Worm (Caenorhabditis elegans) whole organism, L3 larva: Measurements from ENCODE around the gene dmsr-1.

Source experiments
- R02D3.7 ChIP-seq: fragments of 150-350 bp; optimal IDR thresholded peaks from 2 replicates; lab custom pipeline; 2014; ENCODE audit warnings: missing biosample characterization, missing genetic modification characterization
- ZK546.5 ChIP-seq: sonication (generic microtip); optimal IDR thresholded peaks from 2 replicates; lab custom pipeline; 2017; ENCODE audit warnings: missing biosample characterization, missing genetic modification characterization
- aly-2 ChIP-seq: fragments of 150-350 bp; optimal IDR thresholded peaks from 2 replicates; lab custom pipeline; 2014; ENCODE audit warnings: missing biosample characterization, missing genetic modification characterization
- ama-1 ChIP-seq: fragments of 150-350 bp; optimal IDR thresholded peaks from 2 replicates; lab custom pipeline; 2018
- ceh-16 ChIP-seq: sonication (generic microtip); optimal IDR thresholded peaks from 2 replicates; lab custom pipeline; 2017; ENCODE audit warnings: missing biosample characterization, missing genetic modification characterization
- ceh-28 ChIP-seq: fragments of 150-350 bp; optimal IDR thresholded peaks from 2 replicates; lab custom pipeline; 2014; ENCODE audit warnings: missing biosample characterization, missing genetic modification reagents, missing genetic modification characterization
- ceh-82 ChIP-seq: fragments of 150-350 bp; optimal IDR thresholded peaks from 2 replicates; lab custom pipeline; 2014; ENCODE audit warnings: missing biosample characterization, missing genetic modification characterization
- ceh-9 ChIP-seq: sonication (generic microtip); optimal IDR thresholded peaks from 2 replicates; lab custom pipeline; 2018; ENCODE audit warnings: missing biosample characterization, missing genetic modification characterization
- egl-27 ChIP-seq: sonication (generic microtip); optimal IDR thresholded peaks from 4 replicates; lab custom pipeline; 2017; ENCODE audit warnings: missing biosample characterization, missing genetic modification reagents, missing genetic modification characterization
- elt-2 ChIP-seq: sonication (generic microtip); optimal IDR thresholded peaks from 2 replicates; lab custom pipeline; 2016; ENCODE audit warnings: missing genetic modification reagents, mild to moderate bottlenecking, missing genetic modification characterization, missing compliant biosample characterization
- elt-3 ChIP-seq, 3 experiments: fragments of 150-350 bp in 1 of 3; sonication (generic microtip) in 2 of 3; optimal IDR thresholded peaks; 2 replicates in 2 of 3; 4 replicates in 1 of 3; lab custom pipeline; 2014 to 2017; ENCODE audit warnings: missing biosample characterization in 3 of 3, missing genetic modification characterization in 3 of 3
- eor-1 ChIP-seq, 2 experiments: fragments of 150-350 bp; optimal IDR thresholded peaks; 2 replicates each; lab custom pipeline; 2014 to 2018; ENCODE audit warnings: missing biosample characterization in 2 of 2, missing genetic modification characterization in 2 of 2
- fkh-10 ChIP-seq: sonication (generic microtip); optimal IDR thresholded peaks from 2 replicates; lab custom pipeline; 2017; ENCODE audit warnings: missing biosample characterization, missing genetic modification reagents, missing genetic modification characterization
- fkh-2 ChIP-seq: fragments of 150-350 bp; optimal IDR thresholded peaks from 2 replicates; lab custom pipeline; 2014; ENCODE audit warnings: missing biosample characterization, missing genetic modification reagents, missing genetic modification characterization
- lin-15B ChIP-seq: fragments of 150-350 bp; optimal IDR thresholded peaks from 2 replicates; lab custom pipeline; 2014; ENCODE audit warnings: missing biosample characterization, missing genetic modification characterization
- lin-39 ChIP-seq: fragments of 150-350 bp; optimal IDR thresholded peaks from 2 replicates; lab custom pipeline; 2018; ENCODE audit warnings: missing biosample characterization, missing genetic modification reagents, missing genetic modification characterization
- mdl-1 ChIP-seq: fragments of 150-350 bp; optimal IDR thresholded peaks from 2 replicates; lab custom pipeline; 2014; ENCODE audit warnings: missing biosample characterization, missing genetic modification characterization
- nfya-1 ChIP-seq: sonication (generic microtip); optimal IDR thresholded peaks from 2 replicates; lab custom pipeline; 2017; ENCODE audit warnings: missing genetic modification characterization, mild to moderate bottlenecking, missing compliant biosample characterization, antibody characterized with exemption, moderate library complexity; ENCODE audit not compliant: insufficient read depth
- nhr-11 ChIP-seq: fragments of 150-350 bp; optimal IDR thresholded peaks from 2 replicates; lab custom pipeline; 2014; ENCODE audit warnings: missing biosample characterization, missing genetic modification characterization
- nhr-23 ChIP-seq: fragments of 150-350 bp; optimal IDR thresholded peaks from 2 replicates; lab custom pipeline; 2014; ENCODE audit warnings: missing biosample characterization, missing genetic modification reagents, missing genetic modification characterization
- nhr-237 ChIP-seq: fragments of 150-350 bp; optimal IDR thresholded peaks from 2 replicates; lab custom pipeline; 2014; ENCODE audit warnings: missing biosample characterization, missing genetic modification characterization
- nhr-25 ChIP-seq: sonication (generic microtip); optimal IDR thresholded peaks from 2 replicates; lab custom pipeline; 2017; ENCODE audit warnings: missing biosample characterization, missing genetic modification characterization
- nhr-28 ChIP-seq: fragments of 150-350 bp; optimal IDR thresholded peaks from 2 replicates; lab custom pipeline; 2014; ENCODE audit warnings: missing biosample characterization, missing genetic modification characterization
- nhr-43 ChIP-seq: sonication (generic microtip); optimal IDR thresholded peaks from 2 replicates; lab custom pipeline; 2016; ENCODE audit warnings: mild to moderate bottlenecking, missing genetic modification characterization, missing compliant biosample characterization; ENCODE audit not compliant: poor library complexity, severe bottlenecking
- nhr-67 ChIP-seq: fragments of 150-350 bp; optimal IDR thresholded peaks from 2 replicates; lab custom pipeline; 2014; ENCODE audit warnings: missing biosample characterization, missing genetic modification characterization
- nhr-76 ChIP-seq: fragments of 150-350 bp; sonication (generic microtip); optimal IDR thresholded peaks from 5 replicates; lab custom pipeline; 2014; ENCODE audit warnings: missing biosample characterization, missing genetic modification characterization
- pha-4 ChIP-seq: fragments of 150-350 bp; optimal IDR thresholded peaks from 2 replicates; lab custom pipeline; 2014; ENCODE audit warnings: missing biosample characterization, missing genetic modification reagents, missing genetic modification characterization
- pqm-1 ChIP-seq: fragments of 150-350 bp; optimal IDR thresholded peaks from 2 replicates; lab custom pipeline; 2017; ENCODE audit warnings: missing biosample characterization, missing genetic modification characterization, inconsistent platforms
- sea-2 ChIP-seq: fragments of 150-350 bp; sonication (generic microtip); optimal IDR thresholded peaks from 4 replicates; lab custom pipeline; 2014; ENCODE audit warnings: missing biosample characterization, missing genetic modification reagents, missing genetic modification characterization
- snpc-4 ChIP-seq: fragments of 150-350 bp; optimal IDR thresholded peaks from 2 replicates; lab custom pipeline; 2014; ENCODE audit warnings: missing biosample characterization, missing genetic modification characterization
- tbx-2 ChIP-seq: sonication (generic microtip); optimal IDR thresholded peaks from 2 replicates; lab custom pipeline; 2016; ENCODE audit warnings: mild to moderate bottlenecking, missing genetic modification characterization, missing compliant biosample characterization
- unc-39 ChIP-seq: sonication (generic microtip); optimal IDR thresholded peaks from 4 replicates; lab custom pipeline; 2017; ENCODE audit warnings: missing biosample characterization, missing genetic modification characterization
- unc-62 ChIP-seq: fragments of 150-350 bp; sonication (generic microtip); optimal IDR thresholded peaks from 4 replicates; lab custom pipeline; 2014; ENCODE audit warnings: missing biosample characterization, missing genetic modification reagents, missing genetic modification characterization
- zag-1 ChIP-seq: fragments of 150-350 bp; optimal IDR thresholded peaks from 2 replicates; lab custom pipeline; 2014; ENCODE audit warnings: missing biosample characterization, missing genetic modification characterization
- ztf-11 ChIP-seq: fragments of 150-350 bp; optimal IDR thresholded peaks from 2 replicates; lab custom pipeline; 2014; ENCODE audit warnings: missing biosample characterization, missing genetic modification characterization

The dmsr-1 gene

ce11 chrV:11402610-11403009, 36.0 kb upstream of the dmsr-1 start, which contains the start of gene nas-19:
TSS of gene nas-19 (minus strand) at chrV:11402710.
- TF ChIP-seq nhr-237 (no peak), nhr-67 (tag; lab: Kevin White, UChicago) (no peak), fkh-10 (no peak), nhr-28 (tag; lab: Kevin White, UChicago) (no peak), ceh-9 (tag; lab: Kevin White, UChicago) (no peak), ceh-82 (tag; lab: Kevin White, UChicago) (no peak), elt-2 (no peak), mdl-1 (tag; lab: Kevin White, UChicago) (no peak), sea-2 (GFP tag; lab: Kevin White, UChicago) (no peak), snpc-4 (tag; lab: Kevin White, UChicago) (no peak), ceh-16 (tag; lab: Kevin White, UChicago) (no peak)

DNA sequence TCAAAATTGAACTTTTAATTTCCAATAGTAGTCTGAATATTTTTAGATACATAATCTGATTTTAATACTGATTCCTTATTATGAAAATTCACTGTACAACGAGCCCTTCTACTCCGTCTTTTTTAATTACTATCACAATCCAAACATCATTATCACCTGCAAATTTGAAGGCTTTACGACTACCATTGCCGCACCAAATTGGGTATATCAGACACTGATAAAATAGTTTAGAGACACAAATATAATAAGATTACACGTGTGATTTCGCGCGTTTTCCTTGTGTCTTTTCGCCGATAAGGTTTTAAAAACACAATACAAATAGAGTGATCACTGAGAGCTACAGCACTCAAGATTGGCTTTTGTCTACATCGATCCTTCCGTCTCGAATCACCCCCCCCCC, 35.5 kb upstream of the dmsr-1 start:
- TF ChIP-seq pqm-1 (peak; percentile 76), sea-2 (GFP tag; lab: Kevin White, UChicago) (no peak), snpc-4 (tag; lab: Kevin White, UChicago) (no peak), nhr-43 (no peak), lin-15B (tag; lab: Kevin White, UChicago) (no peak), ceh-9 (tag; lab: Kevin White, UChicago) (no peak), nfya-1 (tag; lab: Kevin White, UChicago) (no peak), elt-2 (peak; percentile 81), zag-1 (tag; lab: Kevin White, UChicago) (no peak), nhr-28 (tag; lab: Kevin White, UChicago) (no peak)

- TF ChIP-seq fkh-2 (tag; lab: Kevin White, UChicago) (no peak), ceh-16 (tag; lab: Kevin White, UChicago) (no peak), pqm-1 (peak; percentile 64), nhr-25 (tag; lab: Kevin White, UChicago) (no peak), egl-27 (tag; lab: Kevin White, UChicago) (no peak), tbx-2 (tag; lab: Kevin White, UChicago) (no peak), R02D3.7 (tag; lab: Kevin White, UChicago) (no peak), nhr-67 (tag; lab: Kevin White, UChicago) (no peak), nhr-11 (no peak), elt-2 (peak; percentile 90), unc-39 (tag; lab: Kevin White, UChicago) (no peak), zag-1 (tag; lab: Kevin White, UChicago) (no peak), nhr-76 (tag; lab: Kevin White, UChicago) (no peak), lin-15B (tag; lab: Kevin White, UChicago) (no peak)
- TF ChIP-seq, all 47 proteins: peak for 2
These were observed 34.9 kb upstream of the dmsr-1 start for ce11 chrV:11403702-11404101.

ce11 chrV:11407251-11407650, 31.3 kb upstream of the dmsr-1 start, which contains the start of gene K03B8.6:
TSS of gene K03B8.6 (plus strand) at chrV:11407584.
- TF ChIP-seq fkh-2 (tag; lab: Kevin White, UChicago): no peak
- no peak for TF ChIP-seq ama-1 (lab: Kevin White, UChicago)
- TF ChIP-seq nhr-23 (tag; lab: Kevin White, UChicago): no peak
- no peak for TF ChIP-seq ceh-82 (tag; lab: Kevin White, UChicago)
- no peak for TF ChIP-seq R02D3.7 (tag; lab: Kevin White, UChicago)
- no peak for TF ChIP-seq mdl-1 (tag; lab: Kevin White, UChicago)
- no peak for TF ChIP-seq egl-27 (tag; lab: Kevin White, UChicago)
- no peak for TF ChIP-seq ZK546.5
- TF ChIP-seq unc-39 (tag; lab: Kevin White, UChicago): no peak
- TF ChIP-seq lin-39 (tag; lab: Kevin White, UChicago): no peak
- no peak for TF ChIP-seq ceh-28
- TF ChIP-seq aly-2 (tag; lab: Kevin White, UChicago): no peak

- TF ChIP-seq nhr-67 (tag; lab: Kevin White, UChicago) (no peak), elt-2 (no peak), fkh-2 (tag; lab: Kevin White, UChicago) (no peak), eor-1 (tag; optimal IDR thresholded peaks at IDR 0.05; lab: Kevin White, UChicago) (no peak), nhr-76 (tag; lab: Kevin White, UChicago) (no peak), lin-15B (tag; lab: Kevin White, UChicago) (no peak), nhr-25 (tag; lab: Kevin White, UChicago) (no peak), nhr-11 (no peak), pha-4 (no peak), mdl-1 (tag; lab: Kevin White, UChicago) (no peak), ztf-11 (no peak), egl-27 (tag; lab: Kevin White, UChicago) (no peak), ZK546.5 (no peak), elt-3 (tag; optimal IDR thresholded peaks at IDR 0.05; lab: Kevin White, UChicago) (no peak), zag-1 (tag; lab: Kevin White, UChicago) (no peak), nhr-43 (no peak), ceh-82 (tag; lab: Kevin White, UChicago) (no peak), fkh-10 (no peak), snpc-4 (tag; lab: Kevin White, UChicago) (no peak), unc-62 (GFP tag; lab: Kevin White, UChicago) (no peak)
These were observed 27.5 kb upstream of the dmsr-1 start, which contains the start of the genes K03B8.8 and grl-3 for ce11 chrV:11410902-11411561. TSS of gene K03B8.8 (minus strand) at chrV:11411002. TSS of gene grl-3 (plus strand) at chrV:11411511.
